Worm (Caenorhabditis elegans): ENCODE data around the gene psa-3.

ce11 chrX:15373415-15374048 lies 34.2 kb upstream of the psa-3 start:
- TF ChIP-seq ref-1 (GFP tag; conservative IDR thresholded peaks at IDR 0.05) (no peak), flt-1 (GFP tag; IDR thresholded peaks at IDR 0.05) (no peak), ztf-29 (GFP tag; IDR thresholded peaks at IDR 0.05) (no peak), cog-1 (tag; optimal IDR thresholded peaks at IDR 0.05) (no peak)

Data from whole organism, midembryonic.